Worm (Caenorhabditis elegans) whole organism, L4 larva: ENCODE results near the gene srg-20.

Source experiments
- ZK546.5 ChIP-seq, 2 experiments: sonication (generic microtip); optimal IDR thresholded peaks; 2 replicates each; lab custom pipeline; 2017; ENCODE audit warnings: missing biosample characterization in 2 of 2, missing genetic modification characterization in 2 of 2
- daf-19 ChIP-seq: fragments of 200-800 bp; sonication (Bioruptor generic); conservative IDR thresholded peaks from 2 replicates; pipeline ENCODE4 v1.3.6; 2022; ENCODE audit warnings: missing genetic modification characterization, missing compliant biosample characterization
- dpl-1 ChIP-seq: fragments of 150-350 bp; optimal IDR thresholded peaks from 2 replicates; lab custom pipeline; 2014; ENCODE audit warnings: missing biosample characterization, missing genetic modification reagents, missing genetic modification characterization
- jun-1 ChIP-seq: fragments of 150-350 bp; optimal IDR thresholded peaks from 2 replicates; lab custom pipeline; 2014; ENCODE audit warnings: missing biosample characterization, missing genetic modification reagents, missing genetic modification characterization
- lin-15B ChIP-seq: fragments of 150-350 bp; sonication (generic microtip); optimal IDR thresholded peaks from 3 replicates; lab custom pipeline; 2014; ENCODE audit warnings: missing biosample characterization, missing genetic modification characterization
- mxl-3 ChIP-seq: fragments of 200-800 bp; sonication (Bioruptor generic); optimal IDR thresholded peaks from 2 replicates; lab custom pipeline; 2018; ENCODE audit warnings: mild to moderate bottlenecking, missing genetic modification characterization, missing compliant biosample characterization
- nhr-11 ChIP-seq: fragments of 150-350 bp; optimal IDR thresholded peaks from 2 replicates; lab custom pipeline; 2014; ENCODE audit warnings: missing biosample characterization, missing genetic modification characterization
- nhr-76 ChIP-seq: fragments of 150-350 bp; optimal IDR thresholded peaks from 2 replicates; lab custom pipeline; 2014; ENCODE audit warnings: missing biosample characterization, missing genetic modification characterization
- pqm-1 ChIP-seq: sonication (generic microtip); optimal IDR thresholded peaks from 2 replicates; lab custom pipeline; 2017; ENCODE audit warnings: missing biosample characterization, missing genetic modification characterization
- snpc-4 ChIP-seq: fragments of 150-350 bp; optimal IDR thresholded peaks from 2 replicates; lab custom pipeline; 2014; ENCODE audit warnings: missing biosample characterization, missing genetic modification characterization
- zfp-3 ChIP-seq: fragments of 200-800 bp; sonication (Bioruptor generic); conservative IDR thresholded peaks from 2 replicates; pipeline ENCODE4 v1.3.6; 2022; ENCODE audit warnings: missing genetic modification reagents, missing genetic modification characterization, missing compliant biosample characterization

ce11 chrII:1600661-1601060 lies 35.8 kb upstream of the srg-20 start, which contains the start of gene bath-26:
- TF ChIP-seq ZK546.5 (tag; optimal IDR thresholded peaks at IDR 0.05; lab: Kevin White, UChicago), result no peak
- no peak for TF ChIP-seq zfp-3 (GFP tag; lab: Robert Waterston, UW)
- no peak for TF ChIP-seq lin-15B
- TF ChIP-seq pqm-1 (tag; lab: Kevin White, UChicago), result no peak
- TF ChIP-seq daf-19 (GFP tag; lab: Robert Waterston, UW), result no peak
- no peak for TF ChIP-seq jun-1 (tag; lab: Kevin White, UChicago)
- no peak for TF ChIP-seq snpc-4 (tag; lab: Kevin White, UChicago)
- TF ChIP-seq nhr-11 (tag; lab: Kevin White, UChicago), result no peak
- no peak for TF ChIP-seq mxl-3 (GFP tag; lab: Kevin White, UChicago)
- no peak for TF ChIP-seq nhr-76 (tag; lab: Kevin White, UChicago)
- TF ChIP-seq dpl-1 (GFP tag; lab: Kevin White, UChicago), result no peak
